Fruit fly (Drosophila melanogaster) whole organism, embryonic: ENCODE data around the gene CG1824.

Experiments used
- ATbp ChIP-seq: fragments of 200-800 bp; sonication (Bioruptor generic); optimal IDR thresholded peaks from 2 replicates; lab custom pipeline; 2017; ENCODE audit warnings: missing biosample characterization, mild to moderate bottlenecking, missing genetic modification characterization, missing genetic modification reagents
- Ada2b ChIP-seq: fragments of 200-800 bp; sonication (Bioruptor generic); IDR thresholded peaks from 2 replicates; pipeline ENCODE4 v1.3.6; 2022; ENCODE audit warnings: missing biosample characterization, missing genetic modification characterization
- Bgb ChIP-seq: fragments of 200-800 bp; sonication (Bioruptor generic); IDR thresholded peaks from 2 replicates; pipeline ENCODE4 v1.3.6; 2022; ENCODE audit warnings: missing biosample characterization, missing genetic modification characterization; ENCODE audit not compliant: partially characterized antibody
- CG10147 ChIP-seq: fragments of 200-800 bp; sonication (Bioruptor generic); optimal IDR thresholded peaks from 2 replicates; lab custom pipeline; 2019; ENCODE audit warnings: missing biosample characterization, mild to moderate bottlenecking, missing genetic modification characterization, moderate library complexity
- CG11085 ChIP-seq: fragments of 200-800 bp; sonication (Bioruptor generic); IDR thresholded peaks from 2 replicates; pipeline ENCODE4 v1.3.6; 2022; ENCODE audit warnings: missing biosample characterization, missing genetic modification characterization
- CG11504 ChIP-seq: fragments of 200-800 bp; sonication (Bioruptor generic); optimal IDR thresholded peaks from 3 replicates; lab custom pipeline; 2019; ENCODE audit warnings: missing biosample characterization, mild to moderate bottlenecking, missing genetic modification characterization, moderate library complexity
- CG13123 ChIP-seq: fragments of 200-800 bp; sonication (Bioruptor generic); optimal IDR thresholded peaks from 2 replicates; lab custom pipeline; 2016; ENCODE audit warnings: missing biosample characterization, missing genetic modification characterization
- CG13775 ChIP-seq: fragments of 200-800 bp; sonication (Bioruptor generic); optimal IDR thresholded peaks from 3 replicates; lab custom pipeline; 2017; ENCODE audit warnings: missing biosample characterization, mild to moderate bottlenecking, missing genetic modification characterization
- CG1602 ChIP-seq: fragments of 200-800 bp; sonication (Bioruptor generic); optimal IDR thresholded peaks from 3 replicates; lab custom pipeline; 2016; ENCODE audit warnings: missing biosample characterization, missing genetic modification characterization
- CG17385 ChIP-seq: fragments of 200-800 bp; sonication (Bioruptor generic); optimal IDR thresholded peaks from 3 replicates; lab custom pipeline; 2018; ENCODE audit warnings: missing biosample characterization, mild to moderate bottlenecking, missing genetic modification characterization
- CG17802 ChIP-seq: fragments of 200-800 bp; sonication (Bioruptor generic); optimal IDR thresholded peaks from 2 replicates; lab custom pipeline; 2018; ENCODE audit warnings: missing biosample characterization, mild to moderate bottlenecking, missing genetic modification characterization, moderate library complexity
- CG18619 ChIP-seq: fragments of 200-800 bp; sonication (Bioruptor generic); optimal IDR thresholded peaks from 3 replicates; lab custom pipeline; 2017; ENCODE audit warnings: missing biosample characterization, mild to moderate bottlenecking, missing genetic modification characterization
- CG30020 ChIP-seq: fragments of 200-800 bp; optimal IDR thresholded peaks from 2 replicates; lab custom pipeline; 2019; ENCODE audit warnings: missing biosample characterization, mild to moderate bottlenecking, missing genetic modification characterization, moderate library complexity
- CG42726 ChIP-seq: fragments of 200-800 bp; sonication (Bioruptor generic); IDR thresholded peaks from 2 replicates; pipeline ENCODE4 v1.3.6; 2022; ENCODE audit warnings: missing biosample characterization, missing genetic modification characterization; ENCODE audit not compliant: partially characterized antibody
- CG6765 ChIP-seq: fragments of 200-800 bp; sonication (Bioruptor generic); optimal IDR thresholded peaks from 3 replicates; lab custom pipeline; 2017; ENCODE audit warnings: missing biosample characterization, mild to moderate bottlenecking, missing genetic modification characterization
- CG8944 ChIP-seq: fragments of 200-800 bp; sonication (Bioruptor generic); optimal IDR thresholded peaks from 3 replicates; lab custom pipeline; 2016; ENCODE audit warnings: missing biosample characterization, missing genetic modification characterization
- CG9609 ChIP-seq: fragments of 200-800 bp; sonication (Bioruptor generic); optimal IDR thresholded peaks from 3 replicates; lab custom pipeline; 2016; ENCODE audit warnings: missing biosample characterization, missing genetic modification characterization
- CG9932 ChIP-seq: fragments of 200-800 bp; sonication (Bioruptor generic); IDR thresholded peaks from 2 replicates; pipeline ENCODE4 v1.3.6; 2022; ENCODE audit warnings: missing biosample characterization, missing genetic modification characterization
- CoRest ChIP-seq: fragments of 200-800 bp; sonication (Bioruptor generic); optimal IDR thresholded peaks from 3 replicates; lab custom pipeline; 2018; ENCODE audit warnings: missing biosample characterization, mild to moderate bottlenecking, missing genetic modification characterization, moderate library complexity
- Dref ChIP-seq: fragments of 200-800 bp; sonication (Bioruptor generic); IDR thresholded peaks from 2 replicates; pipeline ENCODE4 v1.3.6; 2022; ENCODE audit warnings: missing biosample characterization, missing genetic modification characterization
- E2f1 ChIP-seq: fragments of 200-800 bp; sonication (Bioruptor generic); IDR thresholded peaks from 2 replicates; pipeline ENCODE4 v1.3.6; 2022; ENCODE audit warnings: missing biosample characterization, missing genetic modification characterization
- Ets97D ChIP-seq: fragments of 200-800 bp; sonication (Bioruptor generic); optimal IDR thresholded peaks from 3 replicates; lab custom pipeline; 2016; ENCODE audit warnings: missing biosample characterization, missing genetic modification characterization
- H15 ChIP-seq: fragments of 200-800 bp; sonication (Bioruptor generic); IDR thresholded peaks from 3 replicates; pipeline ENCODE4 v1.3.6; 2022; ENCODE audit warnings: missing biosample characterization, missing genetic modification characterization
- Hand ChIP-seq: fragments of 200-800 bp; sonication (Bioruptor generic); optimal IDR thresholded peaks from 2 replicates; lab custom pipeline; 2017; ENCODE audit warnings: mild to moderate bottlenecking, missing biosample characterization, missing genetic modification reagents, missing genetic modification characterization
- Hey ChIP-seq: fragments of 200-800 bp; sonication (Bioruptor generic); optimal IDR thresholded peaks from 3 replicates; lab custom pipeline; 2018; ENCODE audit warnings: missing biosample characterization, mild to moderate bottlenecking, missing genetic modification characterization
- MTF-1 ChIP-seq: fragments of 200-800 bp; sonication (Bioruptor generic); optimal IDR thresholded peaks from 2 replicates; lab custom pipeline; 2018; ENCODE audit warnings: missing biosample characterization, mild to moderate bottlenecking, missing genetic modification characterization, borderline replicate concordance
- Nf-YC ChIP-seq: fragments of 200-800 bp; optimal IDR thresholded peaks from 3 replicates; lab custom pipeline; 2019; ENCODE audit warnings: missing biosample characterization, mild to moderate bottlenecking, missing genetic modification characterization, moderate library complexity
- Opbp ChIP-seq: fragments of 200-800 bp; sonication (Bioruptor generic); IDR thresholded peaks from 3 replicates; pipeline ENCODE4 v1.3.6; 2022; ENCODE audit warnings: missing biosample characterization, missing genetic modification characterization; ENCODE audit not compliant: partially characterized antibody
- Side ChIP-seq: fragments of 200-800 bp; sonication (Bioruptor generic); optimal IDR thresholded peaks from 2 replicates; lab custom pipeline; 2016; ENCODE audit warnings: missing biosample characterization, missing genetic modification characterization
- Xrp1 ChIP-seq: fragments of 200-800 bp; sonication (Bioruptor generic); IDR thresholded peaks from 2 replicates; pipeline ENCODE4 v1.3.6; 2022; ENCODE audit warnings: missing biosample characterization, missing genetic modification characterization
- ab ChIP-seq: fragments of 200-800 bp; sonication (Bioruptor generic); optimal IDR thresholded peaks from 2 replicates; lab custom pipeline; 2016; ENCODE audit warnings: missing biosample characterization, missing genetic modification characterization
- al ChIP-seq: fragments of 200-800 bp; sonication (Bioruptor generic); IDR thresholded peaks from 2 replicates; pipeline ENCODE4 v1.3.6; 2022; ENCODE audit warnings: missing biosample characterization, missing genetic modification characterization
- az2 ChIP-seq: fragments of 200-800 bp; sonication (Bioruptor generic); optimal IDR thresholded peaks from 3 replicates; lab custom pipeline; 2016; ENCODE audit warnings: missing biosample characterization, missing genetic modification characterization
- chinmo ChIP-seq: fragments of 200-800 bp; sonication (Bioruptor generic); IDR thresholded peaks from 4 replicates; pipeline ENCODE4 v1.3.6; 2022; ENCODE audit warnings: missing biosample characterization, missing genetic modification characterization; ENCODE audit not compliant: partially characterized antibody
- dm ChIP-seq: fragments of 200-800 bp; sonication (Bioruptor generic); optimal IDR thresholded peaks from 3 replicates; lab custom pipeline; 2016; ENCODE audit warnings: missing biosample characterization, missing genetic modification characterization
- dysf ChIP-seq: fragments of 200-800 bp; sonication (Bioruptor generic); IDR thresholded peaks from 3 replicates; pipeline ENCODE4 v1.3.6; 2022; ENCODE audit warnings: missing biosample characterization, missing genetic modification characterization
- grn ChIP-seq: fragments of 200-800 bp; sonication (Bioruptor generic); optimal IDR thresholded peaks from 3 replicates; lab custom pipeline; 2017; ENCODE audit warnings: missing biosample characterization, missing genetic modification characterization
- gsb ChIP-seq: fragments of 200-800 bp; sonication (Bioruptor generic); IDR thresholded peaks from 2 replicates; pipeline ENCODE4 v1.3.6; 2022; ENCODE audit warnings: missing biosample characterization, missing genetic modification characterization
- klu ChIP-seq: fragments of 200-800 bp; sonication (Bioruptor generic); IDR thresholded peaks from 2 replicates; pipeline ENCODE4 v1.3.6; 2022; ENCODE audit warnings: missing biosample characterization, missing genetic modification characterization
- lbe ChIP-seq: fragments of 200-800 bp; sonication (Bioruptor generic); optimal IDR thresholded peaks from 2 replicates; lab custom pipeline; 2016; ENCODE audit warnings: missing biosample characterization, mild to moderate bottlenecking, missing genetic modification characterization
- mirr ChIP-seq: fragments of 200-800 bp; sonication (Bioruptor generic); optimal IDR thresholded peaks from 3 replicates; lab custom pipeline; 2018; ENCODE audit warnings: missing biosample characterization, mild to moderate bottlenecking, missing genetic modification characterization
- repo ChIP-seq: fragments of 200-800 bp; sonication (Bioruptor generic); optimal IDR thresholded peaks from 2 replicates; lab custom pipeline; 2016; ENCODE audit warnings: missing biosample characterization, missing genetic modification characterization
- sd ChIP-seq: fragments of 200-800 bp; sonication (Bioruptor generic); optimal IDR thresholded peaks from 3 replicates; lab custom pipeline; 2018; ENCODE audit warnings: missing biosample characterization, mild to moderate bottlenecking, missing genetic modification characterization, moderate library complexity
- slou ChIP-seq: fragments of 200-800 bp; sonication (Bioruptor generic); optimal IDR thresholded peaks from 3 replicates; lab custom pipeline; 2016; ENCODE audit warnings: missing biosample characterization, missing genetic modification characterization
- tx ChIP-seq: fragments of 200-800 bp; sonication (Bioruptor generic); optimal IDR thresholded peaks from 2 replicates; lab custom pipeline; 2016; ENCODE audit warnings: missing biosample characterization, missing genetic modification characterization
- usp ChIP-seq: fragments of >200 bp; optimal IDR thresholded peaks from 2 replicates; lab custom pipeline; 2017; ENCODE audit warnings: missing biosample characterization, missing genetic modification characterization
- vnd ChIP-seq: fragments of 200-800 bp; sonication (Bioruptor generic); IDR thresholded peaks from 3 replicates; pipeline ENCODE4 v1.3.6; 2022; ENCODE audit warnings: missing biosample characterization, missing genetic modification characterization; ENCODE audit not compliant: partially characterized antibody
- vvl ChIP-seq: fragments of 200-800 bp; sonication (Bioruptor generic); IDR thresholded peaks from 2 replicates; pipeline ENCODE4 v1.3.6; 2022; ENCODE audit warnings: missing biosample characterization, missing genetic modification characterization
- wor ChIP-seq: fragments of 200-800 bp; sonication (Bioruptor generic); IDR thresholded peaks from 2 replicates; pipeline ENCODE4 v1.3.6; 2022; ENCODE audit warnings: missing biosample characterization, missing genetic modification characterization

Gene CG1824

dm6 chrX:12582984-12583869 lies 12.2 kb downstream of the CG1824 start, which contains the start of gene Pits (continued):
- TF ChIP-seq Dref, result peak; percentile 42; the same call in 1 of the 2 replicates
- no peak for TF ChIP-seq H15
- TF ChIP-seq Ada2b (GFP tag; lab: Robert Waterston, UW), result 0 out of 2 replicates have a peak, but pooled peaks have one; percentile 9
- peak; percentile 32; the same call in 1 of the 2 replicates for TF ChIP-seq Xrp1 (GFP tag; lab: Robert Waterston, UW)
- TF ChIP-seq CG11504, result peak; percentile 61
- TF ChIP-seq CG18619 (GFP tag; lab: Kevin White, UChicago), result peak; percentile 26
- peak; percentile 43 for TF ChIP-seq vvl
- TF ChIP-seq mirr, result peak; percentile 83
- TF ChIP-seq CG42726 (GFP tag; lab: Robert Waterston, UW), result peak; percentile 80
- peak; percentile 69 for TF ChIP-seq CoRest
- TF ChIP-seq az2 (GFP tag; lab: Kevin White, UChicago), result no peak
- TF ChIP-seq CG6765 (GFP tag; lab: Kevin White, UChicago), result peak; percentile 33
- no peak for TF ChIP-seq gsb (GFP tag; lab: Robert Waterston, UW)
- TF ChIP-seq CG9932 (GFP tag; lab: Robert Waterston, UW), result peak; percentile 45
- TF ChIP-seq ab (GFP tag; lab: Kevin White, UChicago), result peak; percentile 20
- TF ChIP-seq al (GFP tag; lab: Robert Waterston, UW), result no peak
- peak; percentile 37 for TF ChIP-seq CG17385
- TF ChIP-seq CG11085 (GFP tag; lab: Robert Waterston, UW), result peak; percentile 66
- no peak for TF ChIP-seq wor (GFP tag; lab: Robert Waterston, UW)
- peak; percentile 35 for TF ChIP-seq CG10147 (GFP tag; lab: Kevin White, UChicago)
- TF ChIP-seq E2f1 (GFP tag; lab: Robert Waterston, UW), result peak; percentile 35
- TF ChIP-seq sd (tag; lab: Kevin White, UChicago), result peak; percentile 89
- TF ChIP-seq CG8944 (GFP tag; lab: Kevin White, UChicago), result no peak
- peak; percentile 55; the same call in 2 of the 3 replicates for TF ChIP-seq dysf (GFP tag; lab: Robert Waterston, UW)
- no peak for TF ChIP-seq ATbp
- TF ChIP-seq Nf-YC, result peak; percentile 26
- TF ChIP-seq Hey (tag; lab: Kevin White, UChicago), result peak; percentile 73
- TF ChIP-seq slou, result peak; percentile 37
- TF ChIP-seq CG17802 (tag; lab: Kevin White, UChicago), result no peak
- peak; percentile 17 for TF ChIP-seq repo
- peak; percentile 53 for TF ChIP-seq grn (GFP tag; lab: Kevin White, UChicago)
- TF ChIP-seq Bgb, result peak; percentile 76; the same call in 1 of the 2 replicates
- TF ChIP-seq CG13123, result no peak
- TF ChIP-seq chinmo (GFP tag; lab: Robert Waterston, UW), result peak; percentile 99
- TF ChIP-seq dm, result peak; percentile 86
- peak; percentile 26 for TF ChIP-seq tx (GFP tag; lab: Kevin White, UChicago)
- TF ChIP-seq Ets97D (GFP tag; lab: Kevin White, UChicago), result peak; percentile 93
- peak; percentile 58 for TF ChIP-seq Hand (GFP tag; lab: Kevin White, UChicago)
- TF ChIP-seq CG9609 (GFP tag; lab: Kevin White, UChicago), result no peak
- TF ChIP-seq lbe (GFP tag; lab: Kevin White, UChicago), result no peak
- TF ChIP-seq MTF-1 (GFP tag; lab: Kevin White, UChicago), result peak; percentile 80
- peak; percentile 54 for TF ChIP-seq Side
- TF ChIP-seq Opbp (GFP tag; lab: Robert Waterston, UW), result peak; percentile 53; the same call in 2 of the 3 replicates
- no peak for TF ChIP-seq vnd (GFP tag; lab: Robert Waterston, UW)
- peak; percentile 34 for TF ChIP-seq CG13775 (GFP tag; lab: Kevin White, UChicago)
- TF ChIP-seq klu, result peak; percentile 57; the same call in 1 of the 2 replicates
- TF ChIP-seq CG1602 (GFP tag; lab: Kevin White, UChicago), result peak; percentile 45
- peak; percentile 42 for TF ChIP-seq CG30020 (tag; lab: Kevin White, UChicago)
- TF ChIP-seq usp (GFP tag; lab: Kevin White, UChicago), result no peak
